Fruit fly (Drosophila melanogaster) whole organism, embryonic: ENCODE results near the gene CG10132.
A peak's percentile ranks its signal among the peaks of the same experiment; 100 is the strongest.

ENCODE experiments used
- Aef1 ChIP-seq: fragments of 200-800 bp; sonication (Bioruptor generic); IDR thresholded peaks from 3 replicates; pipeline ENCODE4 v1.3.6; 2022; ENCODE audit warnings: missing biosample characterization, missing genetic modification characterization
- B-H2 ChIP-seq: fragments of 200-800 bp; sonication (Bioruptor generic); optimal IDR thresholded peaks from 2 replicates; lab custom pipeline; 2018; ENCODE audit warnings: missing biosample characterization, mild to moderate bottlenecking, missing genetic modification characterization
- BEAF-32 ChIP-seq: fragments of 200-800 bp; sonication (Bioruptor generic); optimal IDR thresholded peaks from 3 replicates; lab custom pipeline; 2017; ENCODE audit warnings: missing biosample characterization, missing genetic modification characterization, mild to moderate bottlenecking, moderate library complexity, missing genetic modification reagents
- BtbVII ChIP-seq: fragments of 200-800 bp; sonication (Bioruptor generic); optimal IDR thresholded peaks from 3 replicates; lab custom pipeline; 2017; ENCODE audit warnings: missing biosample characterization, mild to moderate bottlenecking, missing genetic modification characterization
- CG10431 ChIP-seq: fragments of 200-800 bp; sonication (Bioruptor generic); optimal IDR thresholded peaks from 3 replicates; lab custom pipeline; 2018; ENCODE audit warnings: missing biosample characterization, mild to moderate bottlenecking, missing genetic modification characterization
- CG11723 ChIP-seq: fragments of 200-800 bp; sonication (Bioruptor generic); optimal IDR thresholded peaks from 2 replicates; lab custom pipeline; 2017; ENCODE audit warnings: missing biosample characterization, mild to moderate bottlenecking, missing genetic modification characterization
- CG12942 ChIP-seq: fragments of 200-800 bp; sonication (Bioruptor generic); optimal IDR thresholded peaks from 3 replicates; lab custom pipeline; 2016; ENCODE audit warnings: missing biosample characterization, missing genetic modification characterization
- CG14965 ChIP-seq: fragments of 200-800 bp; sonication (Bioruptor generic); optimal IDR thresholded peaks from 2 replicates; lab custom pipeline; 2016; ENCODE audit warnings: missing biosample characterization, missing genetic modification characterization, borderline replicate concordance
- CG15011 ChIP-seq: fragments of 200-800 bp; sonication (Bioruptor generic); optimal IDR thresholded peaks from 3 replicates; lab custom pipeline; 2018; ENCODE audit warnings: missing biosample characterization, mild to moderate bottlenecking, missing genetic modification characterization
- CG15479 ChIP-seq: fragments of 200-800 bp; sonication (Bioruptor generic); optimal IDR thresholded peaks from 3 replicates; lab custom pipeline; 2019; ENCODE audit warnings: missing biosample characterization, mild to moderate bottlenecking, missing genetic modification characterization, moderate library complexity
- CG2202 ChIP-seq: fragments of 200-800 bp; sonication (Bioruptor generic); optimal IDR thresholded peaks from 2 replicates; lab custom pipeline; 2018; ENCODE audit warnings: missing biosample characterization, mild to moderate bottlenecking, missing genetic modification characterization
- CG2712 ChIP-seq: fragments of 200-800 bp; optimal IDR thresholded peaks from 3 replicates; lab custom pipeline; 2019; ENCODE audit warnings: missing biosample characterization, mild to moderate bottlenecking, missing genetic modification characterization, moderate library complexity
- CG30431 ChIP-seq: fragments of 200-800 bp; sonication (Bioruptor generic); optimal IDR thresholded peaks from 2 replicates; lab custom pipeline; 2017; ENCODE audit warnings: missing biosample characterization, missing genetic modification characterization
- CG5953 ChIP-seq: fragments of 200-800 bp; sonication (Bioruptor generic); IDR thresholded peaks from 2 replicates; pipeline ENCODE4 v1.3.6; 2022; ENCODE audit warnings: missing biosample characterization, missing genetic modification characterization
- CG6272 ChIP-seq: fragments of 200-800 bp; sonication (Bioruptor generic); IDR thresholded peaks from 2 replicates; pipeline ENCODE4 v1.3.6; 2022; ENCODE audit warnings: missing biosample characterization, missing genetic modification characterization
- CG6654 ChIP-seq: fragments of 200-800 bp; sonication (Bioruptor generic); optimal IDR thresholded peaks from 2 replicates; lab custom pipeline; 2017; ENCODE audit warnings: missing biosample characterization, mild to moderate bottlenecking, missing genetic modification characterization
- CG6791 ChIP-seq: fragments of 200-800 bp; sonication (Bioruptor generic); IDR thresholded peaks from 3 replicates; pipeline ENCODE4 v1.3.6; 2022; ENCODE audit warnings: missing biosample characterization, missing genetic modification characterization; ENCODE audit not compliant: partially characterized antibody
- CG6854 ChIP-seq: fragments of 200-800 bp; sonication (Bioruptor generic); optimal IDR thresholded peaks from 3 replicates; lab custom pipeline; 2017; ENCODE audit warnings: missing biosample characterization, mild to moderate bottlenecking, missing genetic modification characterization
- CG8478 ChIP-seq: fragments of >200 bp; optimal IDR thresholded peaks from 2 replicates; lab custom pipeline; 2018
- Hey ChIP-seq: fragments of 200-800 bp; sonication (Bioruptor generic); optimal IDR thresholded peaks from 3 replicates; lab custom pipeline; 2018; ENCODE audit warnings: missing biosample characterization, mild to moderate bottlenecking, missing genetic modification characterization
- NC2α ChIP-seq: fragments of 200-800 bp; sonication (Bioruptor generic); optimal IDR thresholded peaks from 2 replicates; lab custom pipeline; 2016; ENCODE audit warnings: missing biosample characterization, missing genetic modification characterization
- Oli ChIP-seq: fragments of 200-800 bp; sonication (Bioruptor generic); optimal IDR thresholded peaks from 2 replicates; lab custom pipeline; 2018; ENCODE audit warnings: missing biosample characterization, mild to moderate bottlenecking, missing genetic modification characterization, moderate library complexity
- Optix ChIP-seq: fragments of 200-800 bp; sonication (Bioruptor generic); IDR thresholded peaks from 3 replicates; pipeline ENCODE4 v1.3.6; 2022; ENCODE audit warnings: missing biosample characterization, missing genetic modification characterization
- Rfx ChIP-seq: fragments of 200-800 bp; sonication (Bioruptor generic); IDR thresholded peaks from 2 replicates; pipeline ENCODE4 v1.3.6; 2022; ENCODE audit warnings: missing biosample characterization, missing genetic modification characterization
- Scr ChIP-seq: fragments of 200-800 bp; sonication (Bioruptor generic); IDR thresholded peaks from 2 replicates; pipeline ENCODE4 v1.3.6; 2022; ENCODE audit warnings: missing biosample characterization, missing genetic modification characterization; ENCODE audit not compliant: partially characterized antibody
- Trl ChIP-seq, 3 experiments: fragments of >200 bp in 2 of 3; fragments of 200-800 bp in 1 of 3; sonication (Bioruptor generic) in 1 of 3; optimal IDR thresholded peaks; 2 replicates in 1 of 3; 3 replicates in 2 of 3; lab custom pipeline; 2016 to 2017; ENCODE audit warnings: missing biosample characterization in 1 of 3, missing genetic modification characterization in 1 of 3
- da ChIP-seq: fragments of 200-800 bp; sonication (Bioruptor generic); optimal IDR thresholded peaks from 2 replicates; lab custom pipeline; 2016; ENCODE audit warnings: missing biosample characterization, missing genetic modification characterization
- dan ChIP-seq: fragments of 200-800 bp; sonication (Bioruptor generic); IDR thresholded peaks from 2 replicates; pipeline ENCODE4 v1.3.6; 2022; ENCODE audit warnings: missing biosample characterization, missing genetic modification characterization
- danr ChIP-seq: fragments of 200-800 bp; sonication (Bioruptor generic); IDR thresholded peaks from 2 replicates; pipeline ENCODE4 v1.3.6; 2022; ENCODE audit warnings: missing biosample characterization, missing genetic modification characterization
- dmrt99B ChIP-seq: fragments of 200-800 bp; sonication (Bioruptor generic); optimal IDR thresholded peaks from 2 replicates; lab custom pipeline; 2018; ENCODE audit warnings: missing biosample characterization, mild to moderate bottlenecking, missing genetic modification characterization, moderate library complexity
- emc ChIP-seq: fragments of 200-800 bp; sonication (Bioruptor generic); optimal IDR thresholded peaks from 2 replicates; lab custom pipeline; 2016; ENCODE audit warnings: missing biosample characterization, missing genetic modification characterization
- eve ChIP-seq, 2 experiments: fragments of >200 bp; optimal IDR thresholded peaks; 2 replicates each; lab custom pipeline; 2017; ENCODE audit warnings: missing biosample characterization in 2 of 2, missing genetic modification characterization in 2 of 2
- eyg ChIP-seq: fragments of 200-800 bp; sonication (Bioruptor generic); optimal IDR thresholded peaks from 3 replicates; lab custom pipeline; 2016; ENCODE audit warnings: missing biosample characterization, missing genetic modification characterization
- gcm2 ChIP-seq: fragments of 200-800 bp; sonication (Bioruptor generic); optimal IDR thresholded peaks from 2 replicates; lab custom pipeline; 2016; ENCODE audit warnings: missing biosample characterization, missing genetic modification characterization
- h ChIP-seq: fragments of >200 bp; optimal IDR thresholded peaks from 2 replicates; lab custom pipeline; 2017
- ham ChIP-seq: fragments of 200-800 bp; sonication (Bioruptor generic); IDR thresholded peaks from 2 replicates; pipeline ENCODE4 v1.3.6; 2022; ENCODE audit warnings: missing biosample characterization, missing genetic modification characterization
- hb ChIP-seq: fragments of 200-800 bp; sonication (Bioruptor generic); IDR thresholded peaks from 3 replicates; pipeline ENCODE4 v1.3.6; 2022; ENCODE audit warnings: missing biosample characterization, missing genetic modification characterization; ENCODE audit not compliant: partially characterized antibody
- insv ChIP-seq, 2 experiments: fragments of 200-800 bp; sonication (Bioruptor generic); optimal IDR thresholded peaks; 3 replicates each; lab custom pipeline; 2016 to 2018; ENCODE audit warnings: missing biosample characterization in 2 of 2, missing genetic modification characterization in 2 of 2
- jumu ChIP-seq: fragments of 200-800 bp; sonication (Bioruptor generic); optimal IDR thresholded peaks from 3 replicates; lab custom pipeline; 2016; ENCODE audit warnings: missing biosample characterization, missing genetic modification characterization
- pros ChIP-seq: fragments of 200-800 bp; sonication (Bioruptor generic); optimal IDR thresholded peaks from 3 replicates; lab custom pipeline; 2019; ENCODE audit warnings: missing biosample characterization, mild to moderate bottlenecking, missing genetic modification characterization, moderate library complexity
- psq ChIP-seq: fragments of 200-800 bp; sonication (Bioruptor generic); optimal IDR thresholded peaks from 2 replicates; lab custom pipeline; 2017; ENCODE audit warnings: missing biosample characterization, missing genetic modification characterization
- sens ChIP-seq: fragments of 200-800 bp; sonication (Bioruptor generic); peaks from one replicate; lab custom pipeline; 2016; ENCODE audit warnings: missing biosample characterization, missing genetic modification characterization
- sens-2 ChIP-seq: fragments of 200-800 bp; sonication (Bioruptor generic); IDR thresholded peaks from 2 replicates; pipeline ENCODE4 v1.3.6; 2022; ENCODE audit warnings: missing biosample characterization, missing genetic modification characterization
- slp2 ChIP-seq: fragments of 200-800 bp; sonication (Bioruptor generic); optimal IDR thresholded peaks from 2 replicates; lab custom pipeline; 2016; ENCODE audit warnings: missing biosample characterization, missing genetic modification characterization
- sug ChIP-seq: fragments of 200-800 bp; optimal IDR thresholded peaks from 2 replicates; lab custom pipeline; 2019; ENCODE audit warnings: missing biosample characterization, mild to moderate bottlenecking, missing genetic modification characterization, moderate library complexity
- tll ChIP-seq, 2 experiments: fragments of 200-800 bp in 1 of 2; fragments of >200 bp in 1 of 2; sonication (Bioruptor generic) in 1 of 2; optimal IDR thresholded peaks; 2 replicates each; lab custom pipeline; 2017 to 2019; ENCODE audit warnings: missing biosample characterization in 2 of 2, missing genetic modification characterization in 2 of 2, mild to moderate bottlenecking in 1 of 2, moderate library complexity in 1 of 2
- trem ChIP-seq: fragments of 200-800 bp; optimal IDR thresholded peaks from 3 replicates; lab custom pipeline; 2019; ENCODE audit warnings: missing biosample characterization, mild to moderate bottlenecking, missing genetic modification characterization, moderate library complexity
- vfl ChIP-seq: fragments of 200-800 bp; sonication (Bioruptor generic); optimal IDR thresholded peaks from 2 replicates; lab custom pipeline; 2016; ENCODE audit warnings: missing biosample characterization, missing genetic modification characterization
- vvl ChIP-seq: fragments of 200-800 bp; sonication (Bioruptor generic); IDR thresholded peaks from 2 replicates; pipeline ENCODE4 v1.3.6; 2022; ENCODE audit warnings: missing biosample characterization, missing genetic modification characterization
- zf30C ChIP-seq: fragments of 200-800 bp; sonication (Bioruptor generic); optimal IDR thresholded peaks from 3 replicates; lab custom pipeline; 2018; ENCODE audit warnings: missing biosample characterization, mild to moderate bottlenecking, missing genetic modification characterization

The CG10132 gene

DNA sequence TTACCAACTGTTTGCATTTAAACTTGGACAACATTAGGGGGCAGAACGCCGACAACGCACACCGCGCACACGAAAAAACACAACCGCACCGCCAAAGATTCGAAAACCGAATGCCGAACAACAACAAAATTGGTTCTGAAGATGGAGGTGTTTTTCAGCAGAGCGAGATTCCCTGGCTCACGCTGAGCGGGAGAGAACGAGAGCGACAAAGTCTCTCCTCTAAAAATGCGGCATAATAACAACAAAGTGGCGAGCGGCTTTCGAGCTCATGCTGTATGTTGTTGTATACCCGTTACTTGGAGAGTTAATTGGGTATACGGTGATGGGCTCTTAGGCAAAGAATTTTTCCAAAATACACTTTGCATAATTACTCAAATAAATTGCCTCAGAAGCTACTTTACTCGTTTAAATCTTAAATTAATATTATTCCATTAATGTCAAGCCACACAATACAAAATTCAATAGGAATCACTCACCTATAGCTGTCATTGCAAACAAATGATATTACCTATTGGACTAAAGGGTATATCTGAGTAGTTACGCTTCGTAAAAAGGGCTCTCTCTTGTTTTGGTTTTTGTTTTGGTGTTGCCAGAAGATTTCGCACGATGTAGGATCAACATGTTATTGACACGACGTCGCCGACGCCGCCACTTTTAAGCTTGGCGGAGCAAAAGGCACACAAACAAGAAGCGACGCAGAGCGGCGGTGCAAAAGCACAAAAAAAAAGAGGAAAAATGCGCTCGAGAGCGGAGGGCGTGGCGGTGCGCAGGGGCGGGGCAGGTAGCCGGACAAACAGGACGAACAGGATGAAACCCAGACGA is 54.1 kb downstream of the CG10132 start (continued):
- TF ChIP-seq slp2 (peak; percentile 26), Rfx (peak; percentile 69), CG2202 (tag; lab: Kevin White, UChicago) (peak; percentile 42), CG6272 (no peak), Oli (peak; percentile 63), gcm2 (GFP tag; lab: Kevin White, UChicago) (no peak), CG30431 (GFP tag; lab: Kevin White, UChicago) (no peak), Aef1 (GFP tag; lab: Robert Waterston, UW) (peak; percentile 65), Hey (no peak), B-H2 (GFP tag; lab: Kevin White, UChicago) (no peak), da (GFP tag; lab: Kevin White, UChicago) (no peak), vfl (GFP tag; lab: Kevin White, UChicago) (peak; percentile 50), Scr (no peak), CG10431 (no peak), emc (GFP tag; lab: Kevin White, UChicago) (no peak), BtbVII (GFP tag; lab: Kevin White, UChicago) (peak; percentile 74), CG6854 (GFP tag; lab: Kevin White, UChicago) (peak; percentile 51), eyg (GFP tag; lab: Kevin White, UChicago) (no peak), hb (no peak), danr (GFP tag; lab: Robert Waterston, UW) (no peak), CG11723 (GFP tag; lab: Kevin White, UChicago) (peak; percentile 24), CG6654 (no peak), vvl (GFP tag; lab: Robert Waterston, UW) (0 out of 2 replicates have a peak, but pooled peaks have one; percentile 50), sens-2 (no peak), tll (GFP tag; optimal IDR thresholded peaks at IDR 0.05; lab: Kevin White, UChicago) (no peak), CG15479 (GFP tag; lab: Kevin White, UChicago) (no peak), jumu (peak; percentile 39), trem (tag; lab: Kevin White, UChicago) (peak; percentile 27), pros (no peak), dan (GFP tag; lab: Robert Waterston, UW) (no peak), CG2712 (peak; percentile 72), h (no peak), Trl (optimal IDR thresholded peaks at IDR 0.05; lab: Kevin White, UChicago) (peak; percentile 86 to 94), Trl (GFP tag; optimal IDR thresholded peaks at IDR 0.05; lab: Kevin White, UChicago) (peak; percentile 55), BEAF-32 (GFP tag; lab: Kevin White, UChicago) (no peak), zf30C (no peak), sug (tag; lab: Kevin White, UChicago) (peak; percentile 45), psq (GFP tag; lab: Kevin White, UChicago) (no peak), CG14965 (GFP tag; lab: Kevin White, UChicago) (no peak), NC2α (no peak), eve (GFP tag; optimal IDR thresholded peaks at IDR 0.05; lab: Kevin White, UChicago) (no peak), CG5953 (GFP tag; lab: Robert Waterston, UW) (no peak; the same call in 1 of the 2 replicates), CG6791 (no peak), CG15011 (GFP tag; lab: Kevin White, UChicago) (peak; percentile 64), insv (GFP tag; optimal IDR thresholded peaks at IDR 0.05; lab: Kevin White, UChicago) (peak in 1 of 2 experiments; percentile 13), dmrt99B (tag; lab: Kevin White, UChicago) (peak; percentile 79), sens (GFP tag; lab: Kevin White, UChicago) (peak; percentile 94), ham (GFP tag; lab: Robert Waterston, UW) (no peak), CG12942 (peak; percentile 28), Optix (no peak), CG8478 (lab: Kevin White, UChicago) (no peak)
